Worm (Caenorhabditis elegans): ENCODE data around the gene flp-20.

DNA sequence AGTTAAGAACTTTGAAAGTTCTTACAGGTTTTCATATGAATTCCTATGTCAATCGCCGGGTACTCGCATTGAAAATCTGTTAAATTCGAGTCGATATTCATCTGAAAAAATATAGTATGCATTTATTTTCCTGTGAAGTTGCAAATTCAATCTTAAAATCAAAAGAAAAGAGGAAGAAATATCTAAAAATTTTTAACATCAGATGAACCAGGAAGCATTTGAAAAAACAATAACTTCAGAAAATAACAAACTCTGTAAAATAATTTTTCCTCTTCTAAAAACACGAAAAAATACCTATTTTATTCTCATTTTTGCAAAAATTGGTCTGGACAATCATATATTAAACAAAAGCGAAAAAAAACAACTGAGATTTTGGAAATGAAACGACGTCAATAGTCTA lies 30.6 kb downstream of the flp-20 start, which contains the start of gene npr-7:
- TF ChIP-seq elt-1 (tag; optimal IDR thresholded peaks at IDR 0.05; ENCODE audit: borderline replicate concordance, insufficient read depth) (no peak), snpc-4 (tag; optimal IDR thresholded peaks at IDR 0.05) (no peak), nhr-12 (tag; optimal IDR thresholded peaks at IDR 0.05) (no peak), mep-1 (tag; optimal IDR thresholded peaks at IDR 0.05) (no peak), nhr-76 (tag; optimal IDR thresholded peaks at IDR 0.05) (no peak), hlh-1 (tag; optimal IDR thresholded peaks at IDR 0.05) (no peak), blmp-1 (tag; optimal IDR thresholded peaks at IDR 0.05) (no peak), pha-4 (tag; optimal IDR thresholded peaks at IDR 0.05) (no peak), lsy-2 (tag; optimal IDR thresholded peaks at IDR 0.05) (no peak)
